Worm (Caenorhabditis elegans) whole organism, L4 larva: Measurements from ENCODE around the gene bath-4.

Experiments used
- F10B5.3 ChIP-seq: sonication (generic microtip); optimal IDR thresholded peaks from 2 replicates; lab custom pipeline; 2016; ENCODE audit warnings: mild to moderate bottlenecking, missing genetic modification characterization, missing compliant biosample characterization
- F44E2.7 ChIP-seq: fragments of 200-800 bp; sonication (Bioruptor generic); IDR thresholded peaks from 2 replicates; pipeline ENCODE4 v2.1.2; 2022; ENCODE audit warnings: missing genetic modification characterization, missing compliant biosample characterization
- T20F7.1 ChIP-seq: fragments of 200-800 bp; sonication (Bioruptor generic); optimal IDR thresholded peaks from 2 replicates; lab custom pipeline; 2018; ENCODE audit warnings: mild to moderate bottlenecking, missing genetic modification characterization, missing compliant biosample characterization
- Y48G9A.11 ChIP-seq: fragments of 200-800 bp; sonication (Bioruptor generic); IDR thresholded peaks from 2 replicates; pipeline ENCODE4 v1.3.6; 2022; ENCODE audit warnings: missing genetic modification reagents, missing genetic modification characterization, missing compliant biosample characterization
- Y5F2A.4 ChIP-seq: fragments of 200-800 bp; sonication (Bioruptor generic); optimal IDR thresholded peaks from 2 replicates; lab custom pipeline; 2018; ENCODE audit warnings: mild to moderate bottlenecking, missing genetic modification characterization, missing compliant biosample characterization
- Y75B8A.6 ChIP-seq: fragments of 200-800 bp; sonication (Bioruptor generic); IDR thresholded peaks from 2 replicates; pipeline ENCODE4 v1.3.6; 2022; ENCODE audit warnings: missing genetic modification reagents, missing genetic modification characterization, missing compliant biosample characterization
- aly-2 ChIP-seq: sonication (generic microtip); optimal IDR thresholded peaks from 2 replicates; lab custom pipeline; 2018; ENCODE audit warnings: missing biosample characterization, missing genetic modification characterization
- attf-4 ChIP-seq: sonication (generic microtip); optimal IDR thresholded peaks from 3 replicates; lab custom pipeline; 2017; ENCODE audit warnings: missing biosample characterization, missing genetic modification characterization
- ceh-44 ChIP-seq: fragments of 200-800 bp; sonication (Bioruptor generic); IDR thresholded peaks from 2 replicates; pipeline ENCODE4 v1.3.6; 2022; ENCODE audit warnings: missing genetic modification reagents, missing genetic modification characterization, missing compliant biosample characterization
- daf-12 ChIP-seq: fragments of 150-350 bp; optimal IDR thresholded peaks from 2 replicates; lab custom pipeline; 2014; ENCODE audit warnings: missing biosample characterization, missing genetic modification reagents, missing genetic modification characterization
- daf-16 ChIP-seq, 3 experiments: sonication (generic microtip); optimal IDR thresholded peaks; 2 replicates each; lab custom pipeline; 2016 to 2017; ENCODE audit warnings: missing genetic modification characterization in 3 of 3, missing genetic modification reagents in 3 of 3, mild to moderate bottlenecking in 2 of 3, missing compliant biosample characterization in 2 of 3, missing biosample characterization in 1 of 3, moderate library complexity in 1 of 3
- duxl-1 ChIP-seq: sonication (generic microtip); optimal IDR thresholded peaks from 2 replicates; lab custom pipeline; 2016; ENCODE audit warnings: mild to moderate bottlenecking, missing genetic modification characterization, moderate library complexity, missing compliant biosample characterization; ENCODE audit not compliant: poor library complexity
- egl-27 ChIP-seq: sonication (generic microtip); optimal IDR thresholded peaks from 3 replicates; lab custom pipeline; 2017; ENCODE audit warnings: missing biosample characterization, missing genetic modification reagents, missing genetic modification characterization
- egl-43 ChIP-seq: fragments of 200-800 bp; sonication (Bioruptor generic); IDR thresholded peaks from 2 replicates; pipeline ENCODE4 v1.3.6; 2022; ENCODE audit warnings: missing genetic modification reagents, missing genetic modification characterization, missing compliant biosample characterization
- fkh-10 ChIP-seq: fragments of 150-350 bp; optimal IDR thresholded peaks from 2 replicates; lab custom pipeline; 2014; ENCODE audit warnings: missing biosample characterization, missing genetic modification reagents, missing genetic modification characterization
- fos-1 ChIP-seq: fragments of 150-350 bp; optimal IDR thresholded peaks from 2 replicates; lab custom pipeline; 2014; ENCODE audit warnings: missing biosample characterization, missing genetic modification characterization
- hif-1 ChIP-seq, 2 experiments: sonication (generic microtip); optimal IDR thresholded peaks; 2 replicates each; lab custom pipeline; 2016 to 2017; ENCODE audit warnings: missing compliant biosample characterization in 2 of 2, missing genetic modification characterization in 2 of 2, missing genetic modification reagents in 2 of 2, missing genotype in 2 of 2, mild to moderate bottlenecking in 1 of 2
- lim-7 ChIP-seq: fragments of 200-800 bp; sonication (Bioruptor generic); IDR thresholded peaks from 2 replicates; pipeline ENCODE4 v1.3.6; 2022; ENCODE audit warnings: missing genetic modification characterization, missing compliant biosample characterization
- lin-1 ChIP-seq: fragments of 200-800 bp; sonication (Bioruptor generic); IDR thresholded peaks from 2 replicates; pipeline ENCODE4 v1.3.6; 2022; ENCODE audit warnings: missing genetic modification reagents, missing genetic modification characterization, missing compliant biosample characterization
- lin-38 ChIP-seq: fragments of 200-800 bp; sonication (Bioruptor generic); IDR thresholded peaks from 2 replicates; pipeline ENCODE4 v1.3.6; 2022; ENCODE audit warnings: missing genetic modification reagents, missing genetic modification characterization, missing compliant biosample characterization
- lir-3 ChIP-seq: sonication (generic microtip); optimal IDR thresholded peaks from 2 replicates; lab custom pipeline; 2016; ENCODE audit warnings: mild to moderate bottlenecking, missing genetic modification characterization, missing compliant biosample characterization
- lsy-2 ChIP-seq, 2 experiments: fragments of 150-350 bp in 1 of 2; sonication (generic microtip) in 1 of 2; optimal IDR thresholded peaks; 2 replicates each; lab custom pipeline; 2014 to 2017; ENCODE audit warnings: missing biosample characterization in 2 of 2, missing genetic modification characterization in 2 of 2
- madf-9 ChIP-seq: fragments of 200-800 bp; sonication (Bioruptor generic); conservative IDR thresholded peaks from 2 replicates; pipeline ENCODE4 v1.3.6; 2022; ENCODE audit warnings: missing genetic modification reagents, missing genetic modification characterization, missing compliant biosample characterization
- nhr-237 ChIP-seq: sonication (generic microtip); optimal IDR thresholded peaks from 2 replicates; lab custom pipeline; 2017; ENCODE audit warnings: missing biosample characterization, missing genetic modification characterization
- nhr-76 ChIP-seq: fragments of 150-350 bp; optimal IDR thresholded peaks from 2 replicates; lab custom pipeline; 2014; ENCODE audit warnings: missing biosample characterization, missing genetic modification characterization
- php-3 ChIP-seq: fragments of 200-800 bp; sonication (Bioruptor generic); IDR thresholded peaks from 2 replicates; pipeline ENCODE4 v1.3.6; 2022; ENCODE audit warnings: missing genetic modification reagents, missing genetic modification characterization, missing compliant biosample characterization
- pqm-1 ChIP-seq: sonication (generic microtip); optimal IDR thresholded peaks from 2 replicates; lab custom pipeline; 2017; ENCODE audit warnings: missing biosample characterization, missing genetic modification characterization
- sdz-12 ChIP-seq: fragments of 200-800 bp; sonication (Bioruptor generic); optimal IDR thresholded peaks from 2 replicates; lab custom pipeline; 2018; ENCODE audit warnings: mild to moderate bottlenecking, missing genetic modification characterization, missing compliant biosample characterization
- spr-1 ChIP-seq: sonication (generic microtip); optimal IDR thresholded peaks from 2 replicates; lab custom pipeline; 2016; ENCODE audit warnings: mild to moderate bottlenecking, missing genetic modification characterization, missing compliant biosample characterization
- unc-39 ChIP-seq: sonication (generic microtip); optimal IDR thresholded peaks from 2 replicates; lab custom pipeline; 2017; ENCODE audit warnings: missing biosample characterization, missing genetic modification characterization
- vab-7 ChIP-seq: fragments of 200-800 bp; sonication (Bioruptor generic); IDR thresholded peaks from 2 replicates; pipeline ENCODE4 v1.3.6; 2022; ENCODE audit warnings: missing genetic modification reagents, missing genetic modification characterization, missing compliant biosample characterization
- zfp-2 ChIP-seq: sonication (generic microtip); optimal IDR thresholded peaks from 2 replicates; lab custom pipeline; 2016; ENCODE audit warnings: mild to moderate bottlenecking, missing genetic modification characterization, missing compliant biosample characterization
- zip-11 ChIP-seq: fragments of 200-800 bp; sonication (Bioruptor generic); IDR thresholded peaks from 2 replicates; pipeline ENCODE4 v1.3.6; 2022; ENCODE audit warnings: missing genetic modification characterization, missing compliant biosample characterization
- ztf-11 ChIP-seq: fragments of 150-350 bp; optimal IDR thresholded peaks from 2 replicates; lab custom pipeline; 2014; ENCODE audit warnings: missing biosample characterization, missing genetic modification characterization

bath-4 gene

ce11 chrII:1893912-1894311, 23.9 kb downstream of the bath-4 start, which contains the start of gene C16C4.1:
C16C4.1 (plus strand) TSS chrII:1894212.
- no peak for TF ChIP-seq nhr-237 (tag; lab: Kevin White, UChicago)
- no peak for TF ChIP-seq pqm-1 (tag; lab: Kevin White, UChicago)
- no peak for TF ChIP-seq F10B5.3 (tag; lab: Kevin White, UChicago)
- TF ChIP-seq aly-2 (tag; lab: Kevin White, UChicago): no peak
- no peak for TF ChIP-seq ztf-11 (tag; lab: Kevin White, UChicago)
- no peak for TF ChIP-seq vab-7 (GFP tag; lab: Robert Waterston, UW)
- no peak for TF ChIP-seq daf-16 (GFP tag; optimal IDR thresholded peaks at IDR 0.05; lab: Kevin White, UChicago)
- no peak for TF ChIP-seq daf-16 (tag; optimal IDR thresholded peaks at IDR 0.05; lab: Kevin White, UChicago)
- TF ChIP-seq Y75B8A.6 (GFP tag; lab: Robert Waterston, UW): no peak
- TF ChIP-seq T20F7.1: no peak
- TF ChIP-seq Y48G9A.11 (GFP tag; lab: Robert Waterston, UW): no peak
- no peak for TF ChIP-seq lir-3 (tag; lab: Kevin White, UChicago)
- TF ChIP-seq ceh-44 (GFP tag; lab: Robert Waterston, UW): no peak
- no peak for TF ChIP-seq nhr-76 (tag; lab: Kevin White, UChicago)
- TF ChIP-seq unc-39 (tag; lab: Kevin White, UChicago): no peak

ce11 chrII:1890682-1891081, 27.1 kb downstream of the bath-4 start, which contains the start of gene math-9:
math-9 (minus strand) TSS chrII:1890782.
- TF ChIP-seq lim-7 (GFP tag; lab: Robert Waterston, UW) (no peak), hif-1 (tag; optimal IDR thresholded peaks at IDR 0.05; lab: Kevin White, UChicago) (no peak), lin-1 (GFP tag; lab: Robert Waterston, UW) (no peak), nhr-237 (tag; lab: Kevin White, UChicago) (no peak), Y5F2A.4 (GFP tag; lab: Kevin White, UChicago) (no peak), fkh-10 (GFP tag; lab: Kevin White, UChicago) (no peak), madf-9 (no peak), egl-43 (GFP tag; lab: Robert Waterston, UW) (no peak), spr-1 (no peak), F44E2.7 (no peak), zfp-2 (tag; lab: Kevin White, UChicago) (no peak)
- TF ChIP-seq, all 104 proteins: peak for 0

ce11 chrII:1889071-1889470, 28.7 kb downstream of the bath-4 start, which contains the start of gene math-8:
math-8 (minus strand) TSS chrII:1889171.
- TF ChIP-seq egl-27 (tag; lab: Kevin White, UChicago) (no peak), duxl-1 (tag; lab: Kevin White, UChicago) (no peak), fos-1 (no peak), sdz-12 (no peak), lsy-2 (tag; optimal IDR thresholded peaks at IDR 0.05; lab: Kevin White, UChicago) (no peak), F44E2.7 (no peak)
- TF ChIP-seq, all 104 proteins: peak for 0

ce11 chrII:1886379-1886778, 31.4 kb downstream of the bath-4 start, which contains the start of gene math-7:
math-7 (minus strand) TSS chrII:1886479.
- no peak for TF ChIP-seq lin-38 (GFP tag; lab: Robert Waterston, UW)
- no peak for TF ChIP-seq daf-12 (tag; lab: Kevin White, UChicago)
- TF ChIP-seq zip-11 (GFP tag; lab: Robert Waterston, UW): no peak
- TF ChIP-seq attf-4: no peak
- TF ChIP-seq nhr-76 (tag; lab: Kevin White, UChicago): no peak
- no peak for TF ChIP-seq Y5F2A.4 (GFP tag; lab: Kevin White, UChicago)
- no peak for TF ChIP-seq php-3 (GFP tag; lab: Robert Waterston, UW)
